Fruit fly (Drosophila melanogaster) whole organism, wandering third instar larva: ENCODE data around the gene Cog8.
A peak's percentile ranks its signal among the peaks of the same experiment; 100 is the strongest.

Source experiments
- Abd-B ChIP-seq: fragments of >200 bp; optimal IDR thresholded peaks from 2 replicates; lab custom pipeline; 2017; ENCODE audit warnings: missing biosample characterization, missing genetic modification characterization
- CG32264 ChIP-seq: fragments of 200-800 bp; sonication (Bioruptor generic); optimal IDR thresholded peaks from 2 replicates; lab custom pipeline; 2016; ENCODE audit warnings: missing biosample characterization, missing genetic modification characterization
- CrebA ChIP-seq: fragments of 200-800 bp; sonication (Bioruptor generic); optimal IDR thresholded peaks from 2 replicates; lab custom pipeline; 2016; ENCODE audit warnings: missing biosample characterization, mild to moderate bottlenecking, missing genetic modification characterization, borderline replicate concordance
- Dfd ChIP-seq: fragments of >200 bp; optimal IDR thresholded peaks from 2 replicates; lab custom pipeline; 2017; ENCODE audit warnings: missing biosample characterization, missing genetic modification characterization
- Dif ChIP-seq: fragments of 200-275, 200-300 bp; sonication (Bioruptor generic); optimal IDR thresholded peaks from 2 replicates; lab custom pipeline; 2018; ENCODE audit warnings: missing biosample characterization, missing genetic modification characterization; ENCODE audit not compliant: partially characterized antibody
- GATAd ChIP-seq: sonication (Bioruptor generic); optimal IDR thresholded peaks from 2 replicates; lab custom pipeline; 2016; ENCODE audit warnings: missing biosample characterization, missing genetic modification characterization
- HLH106 ChIP-seq: fragments of 200-800 bp; optimal IDR thresholded peaks from 3 replicates; lab custom pipeline; 2019; ENCODE audit warnings: missing biosample characterization, mild to moderate bottlenecking, missing genetic modification characterization, moderate library complexity
- Hnf4 ChIP-seq: fragments of 200-800 bp; sonication (Bioruptor generic); optimal IDR thresholded peaks from 2 replicates; lab custom pipeline; 2016; ENCODE audit warnings: missing biosample characterization, mild to moderate bottlenecking, missing genetic modification characterization
- Hr78 ChIP-seq: fragments of >200 bp; optimal IDR thresholded peaks from 2 replicates; lab custom pipeline; 2017; ENCODE audit warnings: missing biosample characterization, missing genetic modification characterization
- Hr83 ChIP-seq: fragments of 200-300 bp; sonication (Bioruptor generic); optimal IDR thresholded peaks from 2 replicates; lab custom pipeline; 2016; ENCODE audit warnings: missing biosample characterization, mild to moderate bottlenecking, missing genetic modification characterization, moderate library complexity; ENCODE audit not compliant: poor library complexity, severe bottlenecking
- Jra ChIP-seq: sonication (Bioruptor generic); optimal IDR thresholded peaks from 2 replicates; lab custom pipeline; 2016; ENCODE audit warnings: missing biosample characterization, missing genetic modification characterization
- Mio ChIP-seq: sonication (Bioruptor generic); optimal IDR thresholded peaks from 2 replicates; lab custom pipeline; 2016; ENCODE audit warnings: missing biosample characterization, missing genetic modification characterization
- Myc ChIP-seq: fragments of >200 bp; optimal IDR thresholded peaks from 2 replicates; lab custom pipeline; 2017
- N ChIP-seq: fragments of >200 bp; optimal IDR thresholded peaks from 2 replicates; lab custom pipeline; 2018; ENCODE audit warnings: missing biosample characterization, missing external identifiers, missing genetic modification characterization
- OdsH ChIP-seq: fragments of 200-800 bp; sonication (Bioruptor generic); optimal IDR thresholded peaks from 2 replicates; lab custom pipeline; 2016; ENCODE audit warnings: missing biosample characterization, mild to moderate bottlenecking, missing genetic modification characterization
- Rel ChIP-seq, 2 experiments: fragments of 200-800 bp; sonication (Bioruptor generic) in 1 of 2; optimal IDR thresholded peaks; 2 replicates in 1 of 2; 3 replicates in 1 of 2; lab custom pipeline; 2016 to 2019; ENCODE audit warnings: mild to moderate bottlenecking in 2 of 2, missing biosample characterization in 2 of 2, missing genetic modification characterization in 2 of 2, moderate library complexity in 1 of 2
- Sp1 ChIP-seq: fragments of 200-800 bp; sonication (Bioruptor generic); optimal IDR thresholded peaks from 3 replicates; lab custom pipeline; 2019; ENCODE audit warnings: missing biosample characterization, mild to moderate bottlenecking, missing genetic modification characterization, moderate library complexity
- Vsx2 ChIP-seq: fragments of 200-300, 225-300 bp; sonication (Bioruptor generic); optimal IDR thresholded peaks from 2 replicates; lab custom pipeline; 2018; ENCODE audit warnings: missing biosample characterization, missing genetic modification characterization; ENCODE audit not compliant: partially characterized antibody
- br ChIP-seq: fragments of 200-800 bp; sonication (Bioruptor generic); optimal IDR thresholded peaks from 2 replicates; lab custom pipeline; 2016; ENCODE audit warnings: missing biosample characterization, missing genetic modification characterization
- dl ChIP-seq, 2 experiments: fragments of 175-275, 200-275 bp in 1 of 2; fragments of 200-275 bp in 1 of 2; sonication (Bioruptor generic); optimal IDR thresholded peaks; lab custom pipeline; 2018; ENCODE audit warnings: mild to moderate bottlenecking in 2 of 2, missing biosample characterization in 2 of 2, missing genetic modification characterization in 2 of 2, moderate library complexity in 2 of 2; ENCODE audit not compliant: partially characterized antibody in 2 of 2, insufficient read depth in 1 of 2
- dmrt93B ChIP-seq: fragments of 200-800 bp; sonication (Bioruptor generic); optimal IDR thresholded peaks from 2 replicates; lab custom pipeline; 2018; ENCODE audit warnings: missing biosample characterization, mild to moderate bottlenecking, missing genetic modification characterization
- dsf ChIP-seq: sonication (Bioruptor generic); optimal IDR thresholded peaks from 2 replicates; lab custom pipeline; 2016; ENCODE audit warnings: missing biosample characterization, missing genetic modification characterization, borderline replicate concordance
- ey ChIP-seq: fragments of 200-800 bp; sonication (Bioruptor generic); optimal IDR thresholded peaks from 2 replicates; lab custom pipeline; 2016; ENCODE audit warnings: missing biosample characterization, missing genetic modification characterization
- foxo ChIP-seq, 2 experiments: fragments of 200-800 bp; sonication (Bioruptor generic); optimal IDR thresholded peaks; 2 replicates in 1 of 2; 3 replicates in 1 of 2; lab custom pipeline; 2016 to 2017; ENCODE audit warnings: missing biosample characterization in 2 of 2, missing genetic modification characterization in 2 of 2
- fru ChIP-seq: fragments of 200-800 bp; sonication (Bioruptor generic); optimal IDR thresholded peaks from 3 replicates; lab custom pipeline; 2016; ENCODE audit warnings: missing biosample characterization, mild to moderate bottlenecking, missing genetic modification characterization
- h ChIP-seq: fragments of 200-800 bp; sonication (Bioruptor generic); optimal IDR thresholded peaks from 3 replicates; lab custom pipeline; 2016; ENCODE audit warnings: missing biosample characterization, mild to moderate bottlenecking, missing genetic modification characterization
- jim ChIP-seq: fragments of 175-275, 200-325 bp; sonication (Bioruptor generic); optimal IDR thresholded peaks from 2 replicates; lab custom pipeline; 2016; ENCODE audit warnings: missing biosample characterization, mild to moderate bottlenecking, missing genetic modification characterization
- lola ChIP-seq: fragments of >200 bp; optimal IDR thresholded peaks from 2 replicates; lab custom pipeline; 2017; ENCODE audit warnings: missing biosample characterization, missing genetic modification characterization
- psq ChIP-seq: fragments of 200-800 bp; sonication (Bioruptor generic); optimal IDR thresholded peaks from 3 replicates; lab custom pipeline; 2017; ENCODE audit warnings: missing biosample characterization, mild to moderate bottlenecking, missing genetic modification characterization, moderate library complexity
- rgr ChIP-seq: fragments of 200-800 bp; sonication (Bioruptor generic); optimal IDR thresholded peaks from 3 replicates; lab custom pipeline; 2016; ENCODE audit warnings: missing biosample characterization, mild to moderate bottlenecking, missing genetic modification characterization
- sage ChIP-seq: fragments of 200-800 bp; sonication (Bioruptor generic); optimal IDR thresholded peaks from 2 replicates; lab custom pipeline; 2016; ENCODE audit warnings: missing biosample characterization, mild to moderate bottlenecking, missing genetic modification characterization
- sv ChIP-seq: fragments of 200-800 bp; sonication (Bioruptor generic); optimal IDR thresholded peaks from 3 replicates; lab custom pipeline; 2016; ENCODE audit warnings: missing biosample characterization, missing genetic modification characterization
- tai ChIP-seq: sonication (Bioruptor generic); optimal IDR thresholded peaks from 2 replicates; lab custom pipeline; 2016; ENCODE audit warnings: missing biosample characterization, missing genetic modification characterization
- usp ChIP-seq: fragments of >200 bp; optimal IDR thresholded peaks from 2 replicates; lab custom pipeline; 2017; ENCODE audit warnings: missing biosample characterization, missing genetic modification characterization
- woc ChIP-seq: sonication (Bioruptor generic); optimal IDR thresholded peaks from 2 replicates; lab custom pipeline; 2016; ENCODE audit warnings: missing biosample characterization, mild to moderate bottlenecking, missing genetic modification characterization

The Cog8 gene

dm6 chr2L:11530952-11531351 is 32.2 kb upstream of the Cog8 start, which contains the start of gene CG31706:
TSS of gene CG31706 (minus strand) at chr2L:11531052.
- no peak for TF ChIP-seq N (GFP tag; lab: Kevin White, UChicago)
- no peak for TF ChIP-seq Sp1 (GFP tag; lab: Kevin White, UChicago)
- no peak for TF ChIP-seq dsf (GFP tag; lab: Kevin White, UChicago)
- no peak for TF ChIP-seq dmrt93B (GFP tag; lab: Kevin White, UChicago)
- TF ChIP-seq jim, result no peak
- no peak for TF ChIP-seq usp (GFP tag; lab: Kevin White, UChicago)
- TF ChIP-seq Jra (GFP tag; lab: Kevin White, UChicago), result no peak
- no peak for TF ChIP-seq sage (GFP tag; lab: Kevin White, UChicago)
- no peak for TF ChIP-seq Mio
- no peak for TF ChIP-seq Dfd (GFP tag; lab: Kevin White, UChicago)
- no peak for TF ChIP-seq br
- TF ChIP-seq Dif, result no peak
- TF ChIP-seq dl (GFP tag; optimal IDR thresholded peaks at IDR 0.05; lab: Kevin White, UChicago; ENCODE audit: insufficient read depth in 1 of 2, partially characterized antibody in 2 of 2), result no peak
- TF ChIP-seq sv (GFP tag; lab: Kevin White, UChicago), result no peak
- TF ChIP-seq Vsx2, result no peak
- no peak for TF ChIP-seq ey

DNA sequence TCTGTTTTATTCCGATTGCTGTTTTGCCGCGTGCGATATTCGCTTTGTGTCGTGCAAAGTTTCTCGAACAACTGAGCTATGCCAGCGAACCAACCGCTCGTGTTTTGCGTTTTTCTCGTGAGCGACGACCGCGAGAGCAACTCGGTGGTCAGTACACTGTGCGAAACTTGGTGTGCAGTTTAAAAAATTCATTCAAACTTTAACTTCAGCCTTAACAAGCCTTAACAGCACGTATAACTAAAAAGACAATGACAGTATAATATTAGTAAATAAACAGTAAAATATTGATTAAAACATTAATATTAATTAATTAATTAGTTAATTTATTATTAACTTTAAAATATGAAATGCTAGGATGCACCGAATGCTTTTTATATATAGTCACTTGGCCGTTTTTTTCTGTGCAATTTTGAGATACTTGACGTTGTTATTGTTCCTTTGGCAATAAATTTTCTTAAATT is 29.4 kb upstream of the Cog8 start, which contains the start of gene CG31705:
Gene CG31705 (minus strand): TSS at position 77 of the 461 bp plus-strand sequence.
- TF ChIP-seq dmrt93B (GFP tag; lab: Kevin White, UChicago) (peak; percentile 69), Hnf4 (GFP tag; lab: Kevin White, UChicago) (no peak), N (GFP tag; lab: Kevin White, UChicago) (no peak), OdsH (peak; percentile 49), Rel (GFP tag; optimal IDR thresholded peaks at IDR 0.05; lab: Kevin White, UChicago) (no peak), Rel (tag; optimal IDR thresholded peaks at IDR 0.05; lab: Kevin White, UChicago) (peak; percentile 34), foxo (GFP tag; optimal IDR thresholded peaks at IDR 0.05; lab: Kevin White, UChicago) (peak in 1 of 2 experiments; percentile 52), fru (GFP tag; lab: Kevin White, UChicago) (peak; percentile 13), HLH106 (tag; lab: Kevin White, UChicago) (peak; percentile 64), Mio (no peak), Myc (lab: Kevin White, UChicago) (no peak), h (GFP tag; lab: Kevin White, UChicago) (peak; percentile 12), Dfd (GFP tag; lab: Kevin White, UChicago) (peak; percentile 51), lola (GFP tag; lab: Kevin White, UChicago) (no peak), rgr (peak; percentile 51), GATAd (GFP tag; lab: Kevin White, UChicago) (no peak), CrebA (no peak), CG32264 (no peak), Sp1 (GFP tag; lab: Kevin White, UChicago) (peak; percentile 70), br (peak; percentile 4), psq (GFP tag; lab: Kevin White, UChicago) (peak; percentile 60), Hr78 (GFP tag; lab: Kevin White, UChicago) (no peak), Dif (peak; percentile 23)

DNA sequence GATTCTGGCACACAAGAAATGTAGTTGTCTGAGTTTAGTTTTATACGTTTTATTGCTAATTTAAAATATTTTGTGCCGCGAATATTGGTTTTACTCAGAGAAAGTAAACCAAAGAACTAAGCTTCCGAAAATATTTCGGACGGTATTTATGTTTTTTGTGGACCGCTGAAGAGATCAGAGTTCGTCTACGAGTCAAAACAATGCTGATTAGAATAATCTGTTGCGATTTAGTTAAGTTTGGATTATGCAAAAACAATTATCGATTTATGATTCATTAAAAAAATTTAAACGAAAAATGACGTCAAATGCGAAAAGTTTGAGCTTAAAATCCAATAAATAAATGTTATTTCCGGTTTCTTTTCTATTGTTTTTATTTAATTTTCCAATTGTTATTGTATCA is 23.9 kb upstream of the Cog8 start, which contains the start of gene CG43153:
Gene CG43153 (minus strand): TSS at position 101 of the 400 bp plus-strand sequence.
- TF ChIP-seq lola (GFP tag; lab: Kevin White, UChicago) (no peak), Hnf4 (GFP tag; lab: Kevin White, UChicago) (no peak), ey (no peak), Myc (lab: Kevin White, UChicago) (no peak), Rel (GFP tag; optimal IDR thresholded peaks at IDR 0.05; lab: Kevin White, UChicago) (no peak), Rel (tag; optimal IDR thresholded peaks at IDR 0.05; lab: Kevin White, UChicago) (no peak), N (GFP tag; lab: Kevin White, UChicago) (no peak), rgr (no peak), h (GFP tag; lab: Kevin White, UChicago) (no peak), dmrt93B (GFP tag; lab: Kevin White, UChicago) (no peak), tai (GFP tag; lab: Kevin White, UChicago) (no peak), foxo (GFP tag; optimal IDR thresholded peaks at IDR 0.05; lab: Kevin White, UChicago) (no peak), Abd-B (GFP tag; lab: Kevin White, UChicago) (no peak), woc (no peak), sage (GFP tag; lab: Kevin White, UChicago) (no peak), dl (GFP tag; optimal IDR thresholded peaks at IDR 0.05; lab: Kevin White, UChicago; ENCODE audit: insufficient read depth in 1 of 2, partially characterized antibody in 2 of 2) (no peak), Hr83 (GFP tag; lab: Kevin White, UChicago) (no peak), jim (no peak), usp (GFP tag; lab: Kevin White, UChicago) (no peak), HLH106 (tag; lab: Kevin White, UChicago) (no peak), Dfd (GFP tag; lab: Kevin White, UChicago) (no peak)
